Fruit fly (Drosophila melanogaster): Measurements from ENCODE around the gene homer.

The homer gene

dm6 chr2L:6732566-6732965 lies 9.4 kb upstream of the homer start, which contains the start of gene TTLL3B:
Gene TTLL3B (plus strand): TSS chr2L:6732866.
- TF ChIP-seq Dek (tag; optimal IDR thresholded peaks at IDR 0.05) (no peak), Vsx1 (GFP tag; optimal IDR thresholded peaks at IDR 0.05) (no peak), kah (GFP tag; optimal IDR thresholded peaks at IDR 0.05) (no peak), CG16779 (GFP tag; IDR thresholded peaks at IDR 0.05) (no peak), vvl (GFP tag; IDR thresholded peaks at IDR 0.05) (no peak), CG10321 (GFP tag; IDR thresholded peaks at IDR 0.05) (no peak), Nf-YB (GFP tag; optimal IDR thresholded peaks at IDR 0.05) (no peak), nerfin-2 (GFP tag; IDR thresholded peaks at IDR 0.05; ENCODE audit: partially characterized antibody) (no peak), CG4854 (GFP tag; optimal IDR thresholded peaks at IDR 0.05) (no peak), Kr (GFP tag; optimal IDR thresholded peaks at IDR 0.05) (no peak), trem (tag; optimal IDR thresholded peaks at IDR 0.05) (no peak), sens (GFP tag) (no peak), tgo (GFP tag; IDR thresholded peaks at IDR 0.05) (no peak), Dad (GFP tag; optimal IDR thresholded peaks at IDR 0.05) (no peak)

- TF ChIP-seq unc-4 (GFP tag; IDR thresholded peaks at IDR 0.05; ENCODE audit: partially characterized antibody) (no peak), stc (GFP tag; IDR thresholded peaks at IDR 0.05) (no peak), pita (GFP tag; optimal IDR thresholded peaks at IDR 0.05) (no peak), phol (tag; optimal IDR thresholded peaks at IDR 0.05) (peak; percentile 2), btn (GFP tag; optimal IDR thresholded peaks at IDR 0.05) (no peak), Antp (GFP tag; optimal IDR thresholded peaks at IDR 0.05) (no peak), amos (GFP tag; IDR thresholded peaks at IDR 0.05; ENCODE audit: partially characterized antibody) (no peak), CG8924 (tag; optimal IDR thresholded peaks at IDR 0.05) (no peak), Mes4 (GFP tag; optimal IDR thresholded peaks at IDR 0.05) (no peak), ci (GFP tag; IDR thresholded peaks at IDR 0.05) (no peak), GATAe (GFP tag; conservative IDR thresholded peaks at IDR 0.05) (peak; percentile 80), prd (optimal IDR thresholded peaks at IDR 0.05) (no peak), prd (GFP tag; IDR thresholded peaks at IDR 0.05) (no peak; the same call in 2 of the 3 replicates), CG18011 (GFP tag; optimal IDR thresholded peaks at IDR 0.05) (no peak), NFAT (GFP tag; IDR thresholded peaks at IDR 0.05) (no peak), CG7963 (GFP tag; IDR thresholded peaks at IDR 0.05; ENCODE audit: partially characterized antibody) (0 out of 3 replicates have a peak, but pooled peaks have one; percentile 4), CG11504 (tag; optimal IDR thresholded peaks at IDR 0.05) (no peak), CG8765 (GFP tag; IDR thresholded peaks at IDR 0.05) (no peak), kni (GFP tag; optimal IDR thresholded peaks at IDR 0.05) (no peak), gfzf (GFP tag; optimal IDR thresholded peaks at IDR 0.05) (peak; percentile 79), sc (optimal IDR thresholded peaks at IDR 0.05) (no peak), sc (GFP tag; optimal IDR thresholded peaks at IDR 0.05) (no peak), Sin3A (optimal IDR thresholded peaks at IDR 0.05) (peak; percentile 41), Side (GFP tag; optimal IDR thresholded peaks at IDR 0.05) (no peak), br (optimal IDR thresholded peaks at IDR 0.05) (no peak), pnt (GFP tag; optimal IDR thresholded peaks at IDR 0.05) (no peak), dati (GFP tag; IDR thresholded peaks at IDR 0.05) (no peak), ato (GFP tag; IDR thresholded peaks at IDR 0.05; ENCODE audit: partially characterized antibody) (0 out of 2 replicates have a peak, but pooled peaks have one; percentile 19), Ets97D (GFP tag; optimal IDR thresholded peaks at IDR 0.05) (peak; percentile 8), CoRest (tag; optimal IDR thresholded peaks at IDR 0.05) (no peak), nau (GFP tag; optimal IDR thresholded peaks at IDR 0.05) (no peak), CG1602 (GFP tag; optimal IDR thresholded peaks at IDR 0.05) (no peak), lbe (GFP tag; optimal IDR thresholded peaks at IDR 0.05) (no peak), Doc2 (GFP tag; IDR thresholded peaks at IDR 0.05) (no peak), Deaf1 (tag; optimal IDR thresholded peaks at IDR 0.05) (no peak), hb (GFP tag; IDR thresholded peaks at IDR 0.05; ENCODE audit: partially characterized antibody) (no peak), CG12071 (GFP tag; optimal IDR thresholded peaks at IDR 0.05) (no peak)
These were observed 768 bp upstream of the homer start, which contains the start of gene Liprin-alpha for dm6 chr2L:6723750-6724503. Gene Liprin-alpha (plus strand): TSS chr2L:6723903.
